Worm (Caenorhabditis elegans) whole organism, L1 larva: ENCODE measurements around the gene C33D9.13.

Experiments used
- C04F5.9 ChIP-seq: sonication (generic microtip); optimal IDR thresholded peaks from 2 replicates; lab custom pipeline; 2016; ENCODE audit warnings: missing genetic modification characterization, missing compliant biosample characterization
- C16A3.4 ChIP-seq: fragments of 150-350 bp; optimal IDR thresholded peaks from 2 replicates; lab custom pipeline; 2014; ENCODE audit warnings: missing biosample characterization, missing genetic modification characterization
- C34B4.2 ChIP-seq: sonication (generic microtip); optimal IDR thresholded peaks from 2 replicates; lab custom pipeline; 2017; ENCODE audit warnings: mild to moderate bottlenecking, missing genetic modification characterization, missing compliant biosample characterization
- Y116A8C.19 ChIP-seq: sonication (generic microtip); optimal IDR thresholded peaks from 2 replicates; lab custom pipeline; 2016; ENCODE audit warnings: missing compliant biosample characterization, missing genetic modification characterization, borderline replicate concordance
- alr-1 ChIP-seq: fragments of 200-800 bp; sonication (Bioruptor generic); optimal IDR thresholded peaks from 2 replicates; lab custom pipeline; 2018; ENCODE audit warnings: borderline replicate concordance, mild to moderate bottlenecking, missing genetic modification characterization, missing compliant biosample characterization
- aly-2 ChIP-seq: fragments of 150-350 bp; optimal IDR thresholded peaks from 2 replicates; lab custom pipeline; 2014; ENCODE audit warnings: missing biosample characterization, missing genetic modification characterization
- blmp-1 ChIP-seq: fragments of 150-350 bp; optimal IDR thresholded peaks from 2 replicates; lab custom pipeline; 2014; ENCODE audit warnings: missing biosample characterization, missing genetic modification characterization
- ceh-8 ChIP-seq: fragments of 200-800 bp; sonication (Bioruptor generic); optimal IDR thresholded peaks from 2 replicates; lab custom pipeline; 2018; ENCODE audit warnings: mild to moderate bottlenecking, missing genetic modification characterization, moderate library complexity, missing compliant biosample characterization
- ceh-82 ChIP-seq, 3 experiments: fragments of 150-350 bp in 1 of 3; sonication (generic microtip) in 2 of 3; optimal IDR thresholded peaks; 2 replicates each; lab custom pipeline; 2014 to 2017; ENCODE audit warnings: missing biosample characterization in 3 of 3, missing genetic modification characterization in 3 of 3
- dsc-1 ChIP-seq: sonication (generic microtip); optimal IDR thresholded peaks from 2 replicates; lab custom pipeline; 2016; ENCODE audit warnings: mild to moderate bottlenecking, missing genetic modification characterization, missing compliant biosample characterization
- efl-1 ChIP-seq, 4 experiments: fragments of 150-350 bp; optimal IDR thresholded peaks in 3 of 4; peaks in 1 of 4; 1 replicate in 1 of 4; 2 replicates in 3 of 4; lab custom pipeline; 2014; ENCODE audit warnings: missing biosample characterization in 2 of 4, missing genetic modification characterization in 2 of 4, missing genetic modification reagents in 2 of 4
- egl-13 ChIP-seq: sonication (generic microtip); optimal IDR thresholded peaks from 2 replicates; lab custom pipeline; 2016; ENCODE audit warnings: missing genotype, missing genetic modification reagents, missing genetic modification characterization, missing compliant biosample characterization
- egl-27 ChIP-seq, 2 experiments: fragments of 150-350 bp in 1 of 2; sonication (generic microtip); optimal IDR thresholded peaks; 3 replicates each; lab custom pipeline; 2017 to 2018; ENCODE audit warnings: missing biosample characterization in 2 of 2, missing genetic modification characterization in 2 of 2, missing genetic modification reagents in 2 of 2
- elt-2 ChIP-seq: sonication (generic microtip); optimal IDR thresholded peaks from 2 replicates; lab custom pipeline; 2016; ENCODE audit warnings: missing genetic modification characterization, mild to moderate bottlenecking, inconsistent platforms, missing compliant biosample characterization, missing genetic modification reagents
- elt-3 ChIP-seq, 6 experiments: fragments of 150-350 bp in 1 of 6; sonication (generic microtip); optimal IDR thresholded peaks; 2 replicates each; lab custom pipeline; 2017 to 2018; ENCODE audit warnings: missing biosample characterization in 6 of 6, missing genetic modification characterization in 6 of 6, inconsistent platforms in 1 of 6
- fkh-10 ChIP-seq: sonication (generic microtip); optimal IDR thresholded peaks from 2 replicates; lab custom pipeline; 2017; ENCODE audit warnings: missing biosample characterization, missing genetic modification reagents, missing genetic modification characterization
- fkh-8 ChIP-seq: sonication (generic microtip); optimal IDR thresholded peaks from 2 replicates; lab custom pipeline; 2016; ENCODE audit warnings: mild to moderate bottlenecking, missing genetic modification characterization, missing compliant biosample characterization
- fos-1 ChIP-seq: fragments of 150-350 bp; optimal IDR thresholded peaks from 2 replicates; lab custom pipeline; 2014; ENCODE audit warnings: missing biosample characterization, missing genetic modification characterization
- grh-1 ChIP-seq: fragments of 200-800 bp; sonication (Bioruptor generic); IDR thresholded peaks from 2 replicates; pipeline ENCODE4 v1.3.6; 2022; ENCODE audit warnings: missing genetic modification reagents, missing genetic modification characterization, missing compliant biosample characterization
- hlh-4 ChIP-seq: sonication (generic microtip); optimal IDR thresholded peaks from 2 replicates; lab custom pipeline; 2016; ENCODE audit warnings: mild to moderate bottlenecking, missing genetic modification characterization, missing compliant biosample characterization
- hpl-2 ChIP-seq: fragments of 150-350 bp; optimal IDR thresholded peaks from 2 replicates; lab custom pipeline; 2014; ENCODE audit warnings: missing biosample characterization, missing genetic modification reagents, missing genetic modification characterization
- irx-1 ChIP-seq: sonication (generic microtip); optimal IDR thresholded peaks from 2 replicates; lab custom pipeline; 2016; ENCODE audit warnings: missing genetic modification characterization, missing compliant biosample characterization
- isw-1 ChIP-seq: fragments of 200-800 bp; sonication (Bioruptor generic); IDR thresholded peaks from 2 replicates; pipeline ENCODE4 v1.3.6; 2022; ENCODE audit warnings: missing genetic modification characterization, missing compliant biosample characterization
- jun-1 ChIP-seq: fragments of 150-350 bp; optimal IDR thresholded peaks from 2 replicates; lab custom pipeline; 2014; ENCODE audit warnings: missing biosample characterization, missing genetic modification reagents, missing genetic modification characterization
- lin-15B ChIP-seq: fragments of 150-350 bp; sonication (generic microtip); optimal IDR thresholded peaks from 3 replicates; lab custom pipeline; 2014; ENCODE audit warnings: missing biosample characterization, missing genetic modification characterization
- mab-9 ChIP-seq: fragments of 200-800 bp; sonication (Bioruptor generic); IDR thresholded peaks from 2 replicates; pipeline ENCODE4 v1.3.6; 2022; ENCODE audit warnings: missing genetic modification reagents, missing genetic modification characterization, missing compliant biosample characterization
- mef-2 ChIP-seq: fragments of 150-350 bp; optimal IDR thresholded peaks from 2 replicates; lab custom pipeline; 2014; ENCODE audit warnings: missing biosample characterization, missing genetic modification characterization
- nhr-19 ChIP-seq: fragments of 200-800 bp; sonication (Bioruptor generic); conservative IDR thresholded peaks from 2 replicates; pipeline ENCODE4 v1.3.6; 2022; ENCODE audit warnings: missing genetic modification characterization, missing compliant biosample characterization
- nhr-20 ChIP-seq: sonication (generic microtip); optimal IDR thresholded peaks from 2 replicates; lab custom pipeline; 2016; ENCODE audit warnings: mild to moderate bottlenecking, missing genetic modification characterization, missing compliant biosample characterization
- nhr-47 ChIP-seq: sonication (generic microtip); optimal IDR thresholded peaks from 2 replicates; lab custom pipeline; 2016; ENCODE audit warnings: mild to moderate bottlenecking, missing genetic modification characterization, moderate library complexity, missing compliant biosample characterization
- nhr-77 ChIP-seq: fragments of 150-350 bp; optimal IDR thresholded peaks from 2 replicates; lab custom pipeline; 2014; ENCODE audit warnings: missing biosample characterization, missing genetic modification characterization
- nhr-84 ChIP-seq: sonication (generic microtip); optimal IDR thresholded peaks from 2 replicates; lab custom pipeline; 2017; ENCODE audit warnings: missing biosample characterization, missing genetic modification characterization
- nhr-85 ChIP-seq: sonication (generic microtip); peaks from one replicate; lab custom pipeline; 2016; ENCODE audit warnings: missing genetic modification characterization, inconsistent platforms, missing compliant biosample characterization
- pag-3 ChIP-seq: sonication (generic microtip); optimal IDR thresholded peaks from 2 replicates; lab custom pipeline; 2017; ENCODE audit warnings: missing genetic modification characterization, mild to moderate bottlenecking, missing compliant biosample characterization, antibody characterized with exemption, borderline replicate concordance; ENCODE audit not compliant: insufficient read depth
- pqm-1 ChIP-seq: sonication (generic microtip); optimal IDR thresholded peaks from 3 replicates; lab custom pipeline; 2017; ENCODE audit warnings: missing biosample characterization, missing genetic modification characterization
- rnt-1 ChIP-seq: sonication (generic microtip); optimal IDR thresholded peaks from 2 replicates; lab custom pipeline; 2016; ENCODE audit warnings: mild to moderate bottlenecking, missing genetic modification characterization, moderate library complexity, missing compliant biosample characterization
- snpc-4 ChIP-seq: fragments of 150-350 bp; optimal IDR thresholded peaks from 2 replicates; lab custom pipeline; 2014; ENCODE audit warnings: missing biosample characterization, missing genetic modification characterization
- snu-23 ChIP-seq: sonication (generic microtip); optimal IDR thresholded peaks from 2 replicates; lab custom pipeline; 2016; ENCODE audit warnings: missing genetic modification characterization, missing compliant biosample characterization
- sox-4 ChIP-seq: sonication (generic microtip); optimal IDR thresholded peaks from 2 replicates; lab custom pipeline; 2016; ENCODE audit warnings: missing genetic modification characterization, missing compliant biosample characterization
- sup-37 ChIP-seq: fragments of 200-800 bp; sonication (Bioruptor generic); optimal IDR thresholded peaks from 2 replicates; lab custom pipeline; 2018; ENCODE audit warnings: mild to moderate bottlenecking, missing genetic modification characterization, missing compliant biosample characterization
- swsn-7 ChIP-seq: sonication (generic microtip); optimal IDR thresholded peaks from 2 replicates; lab custom pipeline; 2016; ENCODE audit warnings: missing genetic modification characterization, missing compliant biosample characterization
- unc-62 ChIP-seq: fragments of 150-350 bp; optimal IDR thresholded peaks from 2 replicates; lab custom pipeline; 2014; ENCODE audit warnings: missing biosample characterization, missing genetic modification reagents, missing genetic modification characterization
- unc-98 ChIP-seq: fragments of 200-800 bp; sonication (Bioruptor generic); IDR thresholded peaks from 2 replicates; pipeline ENCODE4 v1.3.6; 2022; ENCODE audit warnings: missing genetic modification characterization, missing compliant biosample characterization
- vab-15 ChIP-seq: sonication (generic microtip); optimal IDR thresholded peaks from 2 replicates; lab custom pipeline; 2017; ENCODE audit warnings: missing genotype, mild to moderate bottlenecking, missing genetic modification characterization, missing compliant biosample characterization
- zag-1 ChIP-seq: fragments of 150-350 bp; optimal IDR thresholded peaks from 2 replicates; lab custom pipeline; 2014; ENCODE audit warnings: missing biosample characterization, missing genetic modification characterization
- zip-4 ChIP-seq: fragments of 200-800 bp; sonication (Bioruptor generic); optimal IDR thresholded peaks from 2 replicates; lab custom pipeline; 2018; ENCODE audit warnings: mild to moderate bottlenecking, missing genetic modification characterization, moderate library complexity, missing compliant biosample characterization
- ztf-11 ChIP-seq, 2 experiments: sonication (generic microtip); optimal IDR thresholded peaks; 2 replicates each; lab custom pipeline; 2016 to 2017; ENCODE audit warnings: missing genetic modification characterization in 2 of 2, missing biosample characterization in 1 of 2, missing compliant biosample characterization in 1 of 2
- ztf-4 ChIP-seq: fragments of 150-350 bp; optimal IDR thresholded peaks from 2 replicates; lab custom pipeline; 2014; ENCODE audit warnings: missing biosample characterization, missing genetic modification characterization

Gene C33D9.13

ce11 chrIV:8757729-8758128 lies 27.3 kb downstream of the C33D9.13 start (continued):
- no peak for TF ChIP-seq fkh-10 (GFP tag; lab: Kevin White, UChicago)
- no peak for TF ChIP-seq egl-27 (tag; optimal IDR thresholded peaks at IDR 0.05; lab: Kevin White, UChicago)
- peak; percentile 69 for TF ChIP-seq elt-2 (tag; lab: Kevin White, UChicago)
- no peak for TF ChIP-seq ceh-8 (GFP tag; lab: Kevin White, UChicago)
- no peak for TF ChIP-seq ztf-4 (tag; lab: Kevin White, UChicago)
- TF ChIP-seq aly-2 (tag; lab: Kevin White, UChicago) = no peak
- TF ChIP-seq lin-15B (tag; lab: Kevin White, UChicago) = no peak
- peak; percentile 25 for TF ChIP-seq snu-23 (GFP tag; lab: Kevin White, UChicago)
- no peak for TF ChIP-seq mab-9 (GFP tag; lab: Robert Waterston, UW)
- no peak for TF ChIP-seq hlh-4 (tag; lab: Kevin White, UChicago)
- TF ChIP-seq isw-1 (GFP tag; lab: Robert Waterston, UW) = no peak
- TF ChIP-seq pag-3 = no peak
- peak in 1 of 2 experiments; percentile 12 for TF ChIP-seq efl-1 (optimal IDR thresholded peaks at IDR 0.05; lab: Kevin White, UChicago)
- no peak for TF ChIP-seq efl-1 (GFP tag; optimal IDR thresholded peaks at IDR 0.05 in 1 of 2; lab: Kevin White, UChicago)
- TF ChIP-seq egl-13 (tag; lab: Kevin White, UChicago) = no peak
- TF ChIP-seq grh-1 (GFP tag; lab: Robert Waterston, UW) = no peak
- no peak for TF ChIP-seq nhr-84 (tag; lab: Kevin White, UChicago)
- TF ChIP-seq fos-1 = no peak
- TF ChIP-seq dsc-1 (tag; lab: Kevin White, UChicago) = no peak
- no peak for TF ChIP-seq alr-1 (tag; lab: Kevin White, UChicago)
- no peak for TF ChIP-seq nhr-85
- peak; percentile 82 for TF ChIP-seq pqm-1 (tag; lab: Kevin White, UChicago)
- no peak for TF ChIP-seq vab-15
- no peak for TF ChIP-seq blmp-1 (tag; lab: Kevin White, UChicago)
- no peak for TF ChIP-seq unc-98 (GFP tag; lab: Robert Waterston, UW)
- TF ChIP-seq C34B4.2 (tag; lab: Kevin White, UChicago) = no peak
- TF ChIP-seq nhr-77 (tag; lab: Kevin White, UChicago) = no peak
- no peak for TF ChIP-seq nhr-19
- TF ChIP-seq sup-37 (GFP tag; lab: Kevin White, UChicago) = no peak
- peak in 1 of 3 experiments; percentile 10 for TF ChIP-seq ceh-82 (tag; optimal IDR thresholded peaks at IDR 0.05; lab: Kevin White, UChicago)
- TF ChIP-seq unc-62 (GFP tag; lab: Kevin White, UChicago) = no peak
- no peak for TF ChIP-seq elt-3 (tag; optimal IDR thresholded peaks at IDR 0.05; lab: Kevin White, UChicago)
- no peak for TF ChIP-seq jun-1 (tag; lab: Kevin White, UChicago)
- peak; percentile 1 for TF ChIP-seq C16A3.4
- no peak for TF ChIP-seq ztf-11 (tag; optimal IDR thresholded peaks at IDR 0.05; lab: Kevin White, UChicago)
- TF ChIP-seq zip-4 (GFP tag; lab: Kevin White, UChicago) = no peak
- no peak for TF ChIP-seq fkh-8
- TF ChIP-seq irx-1 (tag; lab: Kevin White, UChicago) = no peak
- TF ChIP-seq zag-1 (tag; lab: Kevin White, UChicago) = no peak
- no peak for TF ChIP-seq sox-4 (tag; lab: Kevin White, UChicago)
- no peak for TF ChIP-seq mef-2 (tag; lab: Kevin White, UChicago)
- TF ChIP-seq rnt-1 (tag; lab: Kevin White, UChicago) = peak; percentile 33
- no peak for TF ChIP-seq snpc-4 (tag; lab: Kevin White, UChicago)
- no peak for TF ChIP-seq Y116A8C.19 (tag; lab: Kevin White, UChicago)
- no peak for TF ChIP-seq C04F5.9 (tag; lab: Kevin White, UChicago)
- TF ChIP-seq hpl-2 (GFP tag; lab: Kevin White, UChicago) = no peak
- no peak for TF ChIP-seq nhr-47 (tag; lab: Kevin White, UChicago)
- TF ChIP-seq swsn-7 (tag; lab: Kevin White, UChicago) = peak; percentile 5
- TF ChIP-seq nhr-20 = peak; percentile 24
